Fruit fly (Drosophila melanogaster) whole organism, adult: Measurements from ENCODE around the gene CG5225.

Experiments
- CG12768 ChIP-seq: fragments of 200-800 bp; sonication (Bioruptor generic); optimal IDR thresholded peaks from 2 replicates; lab custom pipeline; 2017; ENCODE audit warnings: missing biosample characterization, missing genetic modification characterization, mild to moderate bottlenecking, moderate library complexity, missing genetic modification reagents
- CG7101 ChIP-seq: fragments of 200-800 bp; sonication (Bioruptor generic); optimal IDR thresholded peaks from 2 replicates; lab custom pipeline; 2018; ENCODE audit warnings: missing biosample characterization, mild to moderate bottlenecking, missing genetic modification characterization, moderate library complexity
- Clk ChIP-seq: fragments of 200-800 bp; sonication (Bioruptor generic); optimal IDR thresholded peaks from 2 replicates; lab custom pipeline; 2017; ENCODE audit warnings: missing biosample characterization, missing genetic modification characterization
- Hr96 ChIP-seq: fragments of 200-800 bp; sonication (Bioruptor generic); optimal IDR thresholded peaks from 2 replicates; lab custom pipeline; 2016; ENCODE audit warnings: missing biosample characterization, missing genetic modification characterization
- cnc ChIP-seq, 2 experiments: fragments of >200 bp; optimal IDR thresholded peaks; 2 replicates each; lab custom pipeline; 2017
- kay ChIP-seq: fragments of 200-800 bp; sonication (Bioruptor generic); peaks from one replicate; lab custom pipeline; 2016; ENCODE audit warnings: missing biosample characterization, missing genetic modification characterization, borderline replicate concordance
- ovo ChIP-seq: fragments of 200-800 bp; sonication (Bioruptor generic); optimal IDR thresholded peaks from 2 replicates; lab custom pipeline; 2016; ENCODE audit warnings: missing biosample characterization, missing genetic modification characterization
- tj ChIP-seq: fragments of 200-800 bp; sonication (Bioruptor generic); optimal IDR thresholded peaks from 3 replicates; lab custom pipeline; 2017; ENCODE audit warnings: missing biosample characterization, mild to moderate bottlenecking, missing genetic modification characterization, moderate library complexity

dm6 chr3R:17056183-17056904, 27.9 kb downstream of the CG5225 start:
- TF ChIP-seq CG7101 (tag; lab: Kevin White, UChicago): peak; percentile 9
- TF ChIP-seq Hr96 (GFP tag; lab: Kevin White, UChicago): no peak
- TF ChIP-seq cnc (optimal IDR thresholded peaks at IDR 0.05; lab: Kevin White, UChicago): no peak
- TF ChIP-seq tj (GFP tag; lab: Kevin White, UChicago): peak; percentile 92
- TF ChIP-seq kay (GFP tag; lab: Kevin White, UChicago): peak; percentile 88
- TF ChIP-seq ovo (GFP tag; lab: Kevin White, UChicago): peak; percentile 38
- peak; percentile 56 for TF ChIP-seq CG12768 (GFP tag; lab: Kevin White, UChicago)
- no peak for TF ChIP-seq Clk (GFP tag; lab: Kevin White, UChicago)
